Fruit fly (Drosophila melanogaster) ovary, adult (tissue): ENCODE measurements around the gene Dic1.

ENCODE experiments used
- CG17801 ChIP-seq: fragments of 200-800 bp; optimal IDR thresholded peaks from 2 replicates; lab custom pipeline; 2019; ENCODE audit warnings: missing biosample characterization, mild to moderate bottlenecking, missing genetic modification characterization, moderate library complexity; ENCODE audit not compliant: partially characterized antibody

Dic1 gene

DNA sequence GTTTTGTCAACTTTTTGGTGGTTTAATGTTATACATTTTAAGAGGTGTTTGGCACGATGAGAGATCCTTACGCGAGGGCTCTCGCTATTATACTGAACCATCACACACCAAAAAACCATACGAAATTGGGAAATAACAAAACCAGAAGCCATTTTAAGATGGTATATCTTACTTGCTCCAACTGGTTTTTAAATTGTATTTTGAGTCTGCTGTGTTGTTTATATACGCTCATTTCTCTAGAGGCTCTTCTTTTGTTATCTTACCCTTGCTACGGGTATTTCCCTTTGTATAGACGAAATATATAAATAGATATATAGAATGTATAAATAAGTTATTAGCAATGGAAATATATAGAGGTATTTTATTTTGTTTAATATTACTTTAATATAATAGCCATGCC, 42.2 kb downstream of the Dic1 start, which contains the start of gene yellow-e2:
Gene yellow-e2, minus strand, starts transcription at position 101 of the 400 bp plus-strand sequence.
- no peak for TF ChIP-seq CG17801

DNA sequence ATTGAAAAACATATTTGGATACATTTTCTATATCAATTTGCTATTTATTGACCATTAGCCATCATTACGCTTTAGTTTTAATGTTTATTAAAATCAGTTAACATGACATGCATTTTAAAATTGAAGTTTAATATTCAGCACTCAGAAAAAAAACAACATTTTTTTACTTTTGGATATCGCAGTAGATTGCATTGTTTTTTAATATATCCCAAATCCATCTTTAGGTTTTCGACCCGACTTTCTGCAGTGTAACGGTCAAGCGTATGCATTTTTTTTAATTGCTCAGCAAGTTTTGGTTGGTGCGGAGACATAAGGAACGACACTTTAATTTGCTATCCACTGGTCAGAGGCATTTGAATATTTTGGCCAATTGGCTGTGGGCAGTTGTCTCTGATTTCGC, 48.0 kb downstream of the Dic1 start:
- TF ChIP-seq CG17801: no peak

DNA sequence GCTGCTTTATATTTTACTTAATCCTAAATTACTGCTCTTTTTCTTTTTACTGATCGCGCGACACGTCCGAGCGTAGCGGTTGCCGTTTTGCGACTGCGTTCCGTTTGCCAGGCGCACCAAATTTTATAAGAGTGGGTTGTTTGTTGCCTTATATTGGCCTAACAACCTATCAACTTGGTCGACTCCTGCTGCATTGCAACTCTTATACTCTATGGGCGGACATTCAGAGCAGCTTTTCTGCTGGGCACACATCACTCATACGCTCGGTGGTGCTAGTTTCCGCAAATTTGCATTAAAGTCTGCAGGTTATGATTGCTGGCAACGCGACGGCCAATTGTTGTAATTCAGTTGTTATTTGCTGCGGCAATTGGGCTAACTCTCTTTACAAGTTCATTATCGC, 50.4 kb downstream of the Dic1 start, which contains the start of gene yellow-e:
Gene yellow-e, minus strand, starts transcription at position 101 of the 400 bp plus-strand sequence.
- no peak for TF ChIP-seq CG17801

DNA sequence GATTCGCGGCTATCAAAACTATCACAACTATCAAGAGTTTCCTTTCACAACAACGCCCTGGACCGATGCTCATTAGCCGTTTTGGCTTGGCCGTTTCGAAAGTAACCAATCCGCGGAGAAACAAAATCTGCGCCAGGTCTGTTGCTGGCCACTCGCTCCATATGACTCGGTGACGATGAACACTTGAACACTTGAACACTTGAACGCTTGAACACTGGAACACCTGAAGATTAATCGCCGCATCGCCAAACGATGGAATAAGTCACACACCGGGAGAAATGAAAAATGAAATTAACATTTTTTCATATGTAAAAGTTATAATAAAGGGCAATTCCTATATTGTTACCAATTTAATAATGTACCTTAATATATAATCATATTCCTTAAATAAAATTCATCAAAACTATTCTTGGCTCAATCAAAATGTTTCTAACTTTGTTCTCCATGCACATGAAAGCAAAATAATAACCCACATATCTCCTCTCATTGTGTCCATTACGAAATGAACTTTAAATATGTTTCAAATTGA, 52.4 kb downstream of the Dic1 start:
- TF ChIP-seq CG17801: no peak
